Worm (Caenorhabditis elegans): ENCODE measurements around the gene Y40B10A.11.

The Y40B10A.11 gene

DNA sequence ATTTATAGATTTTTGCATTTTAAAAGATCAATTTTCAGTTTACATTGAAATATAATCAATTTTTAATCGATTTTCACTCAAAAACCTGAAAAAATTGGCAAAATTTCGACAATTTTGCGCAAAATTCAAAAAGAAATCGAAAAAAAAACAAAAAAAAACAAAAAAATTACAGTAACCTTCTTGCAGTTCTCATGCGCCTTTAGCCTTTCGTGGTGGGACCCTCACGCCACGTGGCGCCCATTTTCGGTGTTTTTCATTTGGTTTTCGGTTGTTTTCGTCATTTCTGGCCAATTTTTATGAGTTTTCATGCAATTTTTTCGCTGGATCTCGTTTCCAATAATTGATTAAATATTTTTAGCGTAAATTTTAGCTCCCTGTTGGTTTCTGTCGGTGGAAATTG lies 16.0 kb upstream of the Y40B10A.11 start:
- TF ChIP-seq F13H6.1 (tag; optimal IDR thresholded peaks at IDR 0.05), result no peak
- peak in 1 of 2 experiments; percentile 1 for TF ChIP-seq lsy-2 (tag; optimal IDR thresholded peaks at IDR 0.05)

DNA sequence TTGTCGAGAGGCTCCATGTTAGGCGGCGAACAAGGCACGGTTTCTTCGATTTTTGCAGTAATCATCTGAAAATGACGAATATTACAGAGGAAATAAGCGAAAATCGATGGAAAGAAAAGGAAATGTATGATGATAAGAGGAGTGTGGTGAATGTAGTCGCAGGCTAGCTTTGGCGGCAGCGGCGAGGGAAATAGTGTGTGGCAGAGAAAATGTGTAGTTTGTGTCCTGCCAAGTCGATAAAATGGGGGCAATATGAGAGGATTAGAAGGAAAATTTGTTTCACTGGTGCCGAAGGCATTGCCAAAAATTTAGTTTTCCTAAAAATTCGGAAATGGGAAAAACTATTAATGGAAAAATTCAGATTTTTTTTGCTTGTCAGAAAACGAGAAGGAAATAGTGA lies 15.4 kb upstream of the Y40B10A.11 start, which contains the start of gene nhr-86:
TSS of gene nhr-86 (minus strand) at position 71 of the 400 bp plus-strand sequence.
- TF ChIP-seq crh-2 (tag; optimal IDR thresholded peaks at IDR 0.05), result peak; percentile 8
- peak; percentile 30 for TF ChIP-seq fos-1 (tag; optimal IDR thresholded peaks at IDR 0.05)
- TF ChIP-seq gmeb-1 (tag; optimal IDR thresholded peaks at IDR 0.05), result peak; percentile 2
- no peak for TF ChIP-seq nhr-77 (tag; optimal IDR thresholded peaks at IDR 0.05)
- TF ChIP-seq nhr-129 (tag; optimal IDR thresholded peaks at IDR 0.05), result peak; percentile 28
- peak; percentile 5 for TF ChIP-seq ama-1 (optimal IDR thresholded peaks at IDR 0.05)
- TF ChIP-seq nhr-10 (tag; optimal IDR thresholded peaks at IDR 0.05), result no peak
- no peak for TF ChIP-seq nhr-11 (tag; optimal IDR thresholded peaks at IDR 0.05)

DNA sequence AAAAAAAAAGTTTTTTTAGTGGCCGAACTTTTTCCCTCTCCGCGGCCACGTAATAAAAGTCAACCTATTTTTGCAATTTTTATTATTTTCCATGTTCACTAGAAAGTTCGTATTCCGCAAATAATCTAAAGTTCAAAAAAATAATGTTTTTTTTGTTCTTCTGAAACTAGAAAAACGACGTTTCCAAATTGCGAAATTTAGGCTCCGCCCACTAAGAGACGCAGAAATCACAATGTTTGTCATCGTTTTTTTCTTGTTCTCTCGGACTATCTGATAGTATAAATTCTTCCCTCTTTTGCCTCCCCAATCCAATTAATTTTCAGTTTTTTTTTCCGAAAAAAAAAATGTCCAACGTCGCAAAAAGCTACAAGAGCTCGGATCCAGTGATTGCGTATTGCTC lies 5.9 kb upstream of the Y40B10A.11 start, which contains the start of gene comt-3:
TSS of gene comt-3 (plus strand) at position 214 of the 400 bp plus-strand sequence.
- no peak for TF ChIP-seq C34F6.9 (tag; optimal IDR thresholded peaks at IDR 0.05)
- no peak for TF ChIP-seq nhr-77 (tag; optimal IDR thresholded peaks at IDR 0.05)
- TF ChIP-seq nhr-129 (tag; optimal IDR thresholded peaks at IDR 0.05), result no peak
- TF ChIP-seq unc-55 (GFP tag; optimal IDR thresholded peaks at IDR 0.05), result peak; percentile 41
- TF ChIP-seq alr-1 (tag; optimal IDR thresholded peaks at IDR 0.05), result no peak
- peak; percentile 58 for TF ChIP-seq skn-1 (tag; optimal IDR thresholded peaks at IDR 0.05)
- TF ChIP-seq ceh-16 (tag; optimal IDR thresholded peaks at IDR 0.05), result no peak
- no peak for TF ChIP-seq nhr-25 (tag; optimal IDR thresholded peaks at IDR 0.05)
- no peak for TF ChIP-seq snpc-4 (tag; optimal IDR thresholded peaks at IDR 0.05)

DNA sequence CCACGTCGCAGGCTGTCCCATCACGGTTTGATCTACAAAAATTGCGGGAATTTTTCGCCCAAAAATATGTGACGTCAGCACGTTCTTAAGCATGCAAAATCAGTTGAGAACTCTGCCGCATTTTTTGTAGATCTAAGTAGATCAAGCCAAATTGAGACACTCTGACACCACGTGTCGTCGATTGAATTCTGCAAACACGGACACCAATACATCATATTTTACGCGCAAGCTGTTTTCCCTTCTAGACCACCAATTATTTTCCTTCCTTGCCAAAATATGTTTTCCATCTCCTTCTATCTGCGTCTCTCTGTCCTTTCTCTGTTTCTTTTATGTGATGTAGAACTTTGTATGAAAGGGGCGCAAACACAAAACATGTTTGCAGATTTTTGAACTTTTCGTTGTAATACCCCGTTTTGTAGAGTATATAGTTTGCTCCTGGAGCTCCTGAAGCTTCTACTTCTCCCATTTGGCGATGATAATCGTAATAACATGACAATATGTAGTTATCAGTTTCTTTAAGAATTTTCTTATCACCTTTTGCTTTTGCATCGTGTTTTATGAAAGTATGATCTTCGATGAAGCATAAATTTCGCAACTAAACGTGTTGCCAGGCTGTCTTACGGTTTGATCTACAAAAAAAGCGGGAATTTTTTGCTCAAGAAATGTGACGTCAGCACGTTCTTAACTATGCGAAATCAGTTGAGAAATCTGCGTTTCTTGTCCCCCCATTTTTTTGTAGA lies 4.5 kb upstream of the Y40B10A.11 start:
- TF ChIP-seq fos-1 (tag; optimal IDR thresholded peaks at IDR 0.05) (peak; percentile 53), crh-2 (tag; optimal IDR thresholded peaks at IDR 0.05) (no peak), gmeb-1 (tag; optimal IDR thresholded peaks at IDR 0.05) (no peak), C34F6.9 (tag; optimal IDR thresholded peaks at IDR 0.05) (peak; percentile 5), aly-2 (tag; optimal IDR thresholded peaks at IDR 0.05) (no peak), ceh-16 (tag; optimal IDR thresholded peaks at IDR 0.05) (no peak), sma-9 (GFP tag; optimal IDR thresholded peaks at IDR 0.05) (peak; percentile 23), sma-9 (tag; optimal IDR thresholded peaks at IDR 0.05) (no peak), Y55F3AM.14 (GFP tag; optimal IDR thresholded peaks at IDR 0.05) (no peak)

ce11 chrV:2054254-2054653 lies 2.8 kb upstream of the Y40B10A.11 start:
- TF ChIP-seq sem-4 (tag; optimal IDR thresholded peaks at IDR 0.05), result no peak
- TF ChIP-seq ama-1 (optimal IDR thresholded peaks at IDR 0.05), result no peak
- TF ChIP-seq nhr-25 (tag; optimal IDR thresholded peaks at IDR 0.05), result no peak
- TF ChIP-seq ztf-4 (tag; optimal IDR thresholded peaks at IDR 0.05), result no peak
- no peak for TF ChIP-seq lin-13 (GFP tag; optimal IDR thresholded peaks at IDR 0.05)
- TF ChIP-seq nhr-12 (tag; optimal IDR thresholded peaks at IDR 0.05), result no peak
- TF ChIP-seq mab-5 (tag; optimal IDR thresholded peaks at IDR 0.05), result no peak
- TF ChIP-seq sma-9 (GFP tag; optimal IDR thresholded peaks at IDR 0.05), result no peak
- no peak for TF ChIP-seq sma-9 (tag; optimal IDR thresholded peaks at IDR 0.05)
- no peak for TF ChIP-seq nhr-237 (tag; optimal IDR thresholded peaks at IDR 0.05)
- TF ChIP-seq lin-39 (tag; optimal IDR thresholded peaks at IDR 0.05), result no peak
- no peak for TF ChIP-seq fos-1 (tag; optimal IDR thresholded peaks at IDR 0.05)
- TF ChIP-seq blmp-1 (tag; optimal IDR thresholded peaks at IDR 0.05; ENCODE audit: insufficient read depth), result no peak
- no peak for TF ChIP-seq unc-55 (GFP tag; optimal IDR thresholded peaks at IDR 0.05)
- TF ChIP-seq elt-3 (tag; optimal IDR thresholded peaks at IDR 0.05), result no peak
- TF ChIP-seq alr-1 (tag; optimal IDR thresholded peaks at IDR 0.05), result no peak
- no peak for TF ChIP-seq ceh-82 (tag; optimal IDR thresholded peaks at IDR 0.05)

ce11 chrV:2053509-2053908 lies 2.1 kb upstream of the Y40B10A.11 start, which contains the start of gene comt-5:
comt-5 (minus strand) TSS chrV:2053609.
- TF ChIP-seq sma-9 (GFP tag; optimal IDR thresholded peaks at IDR 0.05), result no peak
- no peak for TF ChIP-seq sma-9 (tag; optimal IDR thresholded peaks at IDR 0.05)
- TF ChIP-seq ceh-16 (tag; optimal IDR thresholded peaks at IDR 0.05), result no peak
- TF ChIP-seq nhr-10 (tag; optimal IDR thresholded peaks at IDR 0.05), result no peak
- TF ChIP-seq nhr-237 (tag; optimal IDR thresholded peaks at IDR 0.05), result no peak
- no peak for TF ChIP-seq nhr-25 (tag; optimal IDR thresholded peaks at IDR 0.05)
- TF ChIP-seq egl-27 (tag; optimal IDR thresholded peaks at IDR 0.05), result no peak
- no peak for TF ChIP-seq sem-4 (tag; optimal IDR thresholded peaks at IDR 0.05)
- no peak for TF ChIP-seq skn-1 (tag; optimal IDR thresholded peaks at IDR 0.05)
- no peak for TF ChIP-seq crh-2 (tag; optimal IDR thresholded peaks at IDR 0.05)
- TF ChIP-seq aly-2 (tag; optimal IDR thresholded peaks at IDR 0.05), result no peak
- TF ChIP-seq nhr-23 (tag; optimal IDR thresholded peaks at IDR 0.05), result no peak
- TF ChIP-seq ztf-11 (tag; optimal IDR thresholded peaks at IDR 0.05), result no peak
- no peak for TF ChIP-seq zag-1 (tag; optimal IDR thresholded peaks at IDR 0.05)
- TF ChIP-seq nhr-21 (tag; optimal IDR thresholded peaks at IDR 0.05), result no peak
- TF ChIP-seq nhr-129 (tag; optimal IDR thresholded peaks at IDR 0.05), result no peak
- TF ChIP-seq mdl-1 (tag; optimal IDR thresholded peaks at IDR 0.05), result no peak
- no peak for TF ChIP-seq unc-62 (GFP tag; optimal IDR thresholded peaks at IDR 0.05)
- TF ChIP-seq nhr-11 (tag; optimal IDR thresholded peaks at IDR 0.05), result no peak

Measured in whole organism, L2 larva.